Worm (Caenorhabditis elegans) whole organism, L2 larva: Measurements from ENCODE around the gene F32H5.1.

Source experiments
- C34F6.9 ChIP-seq: fragments of 150-350 bp; optimal IDR thresholded peaks from 2 replicates; lab custom pipeline; 2014; ENCODE audit warnings: missing biosample characterization, missing genetic modification characterization
- F13H6.1 ChIP-seq: sonication (generic microtip); optimal IDR thresholded peaks from 2 replicates; lab custom pipeline; 2016; ENCODE audit warnings: missing genetic modification characterization, missing compliant biosample characterization
- R02D3.7 ChIP-seq: fragments of 150-350 bp; optimal IDR thresholded peaks from 2 replicates; lab custom pipeline; 2014; ENCODE audit warnings: missing biosample characterization, missing genetic modification characterization
- Y55F3AM.14 ChIP-seq: fragments of 200-800 bp; sonication (Bioruptor generic); optimal IDR thresholded peaks from 2 replicates; lab custom pipeline; 2018; ENCODE audit warnings: mild to moderate bottlenecking, missing genetic modification characterization, missing compliant biosample characterization
- ZK546.5 ChIP-seq: sonication (generic microtip); optimal IDR thresholded peaks from 2 replicates; lab custom pipeline; 2017; ENCODE audit warnings: missing biosample characterization, missing genetic modification characterization
- alr-1 ChIP-seq: fragments of 150-350 bp; optimal IDR thresholded peaks from 2 replicates; lab custom pipeline; 2014; ENCODE audit warnings: missing biosample characterization, missing genetic modification characterization
- aly-2 ChIP-seq: fragments of 150-350 bp; optimal IDR thresholded peaks from 2 replicates; lab custom pipeline; 2014; ENCODE audit warnings: missing biosample characterization, missing genetic modification characterization
- blmp-1 ChIP-seq: sonication (generic microtip); optimal IDR thresholded peaks from 2 replicates; lab custom pipeline; 2017; ENCODE audit warnings: missing genetic modification characterization, mild to moderate bottlenecking, missing compliant biosample characterization, antibody characterized with exemption, moderate library complexity; ENCODE audit not compliant: insufficient read depth
- ceh-16 ChIP-seq: fragments of 150-350 bp; optimal IDR thresholded peaks from 2 replicates; lab custom pipeline; 2014; ENCODE audit warnings: missing biosample characterization, missing genetic modification characterization
- ceh-82 ChIP-seq: fragments of 150-350 bp; optimal IDR thresholded peaks from 2 replicates; lab custom pipeline; 2014; ENCODE audit warnings: missing biosample characterization, missing genetic modification characterization
- crh-2 ChIP-seq: sonication (generic microtip); optimal IDR thresholded peaks from 2 replicates; lab custom pipeline; 2017; ENCODE audit warnings: missing biosample characterization, missing genetic modification characterization
- egl-27 ChIP-seq: sonication (generic microtip); optimal IDR thresholded peaks from 3 replicates; lab custom pipeline; 2017; ENCODE audit warnings: missing biosample characterization, missing genetic modification reagents, missing genetic modification characterization
- elt-1 ChIP-seq: fragments of 150-350 bp; optimal IDR thresholded peaks from 2 replicates; lab custom pipeline; 2014; ENCODE audit warnings: missing biosample characterization, missing genetic modification characterization
- elt-3 ChIP-seq: sonication (generic microtip); optimal IDR thresholded peaks from 2 replicates; lab custom pipeline; 2017; ENCODE audit warnings: missing biosample characterization, missing genetic modification characterization
- fos-1 ChIP-seq: fragments of 150-350 bp; optimal IDR thresholded peaks from 2 replicates; lab custom pipeline; 2014; ENCODE audit warnings: missing biosample characterization, missing genetic modification characterization
- gmeb-1 ChIP-seq: fragments of 150-350 bp; optimal IDR thresholded peaks from 2 replicates; lab custom pipeline; 2014; ENCODE audit warnings: missing biosample characterization, missing genetic modification characterization
- lin-11 ChIP-seq: fragments of 150-350 bp; sonication (generic microtip); optimal IDR thresholded peaks from 2 replicates; lab custom pipeline; 2014; ENCODE audit warnings: missing biosample characterization, missing genetic modification characterization, inconsistent platforms, mixed read lengths
- lin-13 ChIP-seq: fragments of 150-350 bp; optimal IDR thresholded peaks from 2 replicates; lab custom pipeline; 2014; ENCODE audit warnings: missing biosample characterization, missing genetic modification reagents, missing genetic modification characterization
- lin-39 ChIP-seq: fragments of 150-350 bp; optimal IDR thresholded peaks from 2 replicates; lab custom pipeline; 2014; ENCODE audit warnings: missing biosample characterization, missing genetic modification reagents, missing genetic modification characterization
- lsy-2 ChIP-seq, 2 experiments: fragments of 150-350 bp in 1 of 2; sonication (generic microtip) in 1 of 2; optimal IDR thresholded peaks; 2 replicates each; lab custom pipeline; 2014 to 2017; ENCODE audit warnings: missing biosample characterization in 2 of 2, missing genetic modification characterization in 2 of 2
- mab-5 ChIP-seq: fragments of 150-350 bp; optimal IDR thresholded peaks from 2 replicates; lab custom pipeline; 2014; ENCODE audit warnings: missing biosample characterization, missing genetic modification characterization
- mdl-1 ChIP-seq, 2 experiments: fragments of 150-350 bp in 1 of 2; sonication (generic microtip) in 1 of 2; optimal IDR thresholded peaks; 2 replicates each; lab custom pipeline; 2017; ENCODE audit warnings: missing biosample characterization in 2 of 2, missing genetic modification characterization in 2 of 2
- nhr-10 ChIP-seq: sonication (generic microtip); optimal IDR thresholded peaks from 2 replicates; lab custom pipeline; 2017; ENCODE audit warnings: missing biosample characterization, missing genetic modification characterization
- nhr-11 ChIP-seq: fragments of 150-350 bp; optimal IDR thresholded peaks from 2 replicates; lab custom pipeline; 2014; ENCODE audit warnings: missing biosample characterization, missing genetic modification characterization
- nhr-21 ChIP-seq: fragments of 150-350 bp; optimal IDR thresholded peaks from 2 replicates; lab custom pipeline; 2014; ENCODE audit warnings: missing biosample characterization, missing genetic modification characterization
- nhr-23 ChIP-seq: fragments of 150-350 bp; optimal IDR thresholded peaks from 2 replicates; lab custom pipeline; 2014; ENCODE audit warnings: missing biosample characterization, missing genetic modification reagents, missing genetic modification characterization
- nhr-25 ChIP-seq: fragments of 150-350 bp; sonication (generic microtip); optimal IDR thresholded peaks from 3 replicates; lab custom pipeline; 2014; ENCODE audit warnings: missing biosample characterization, missing genetic modification characterization
- nhr-6 ChIP-seq: fragments of 150-350 bp; optimal IDR thresholded peaks from 2 replicates; lab custom pipeline; 2014; ENCODE audit warnings: missing biosample characterization, missing genetic modification characterization
- sem-4 ChIP-seq: fragments of 150-350 bp; optimal IDR thresholded peaks from 2 replicates; lab custom pipeline; 2014; ENCODE audit warnings: missing biosample characterization, missing genetic modification reagents, missing genetic modification characterization
- skn-1 ChIP-seq: sonication (generic microtip); optimal IDR thresholded peaks from 2 replicates; lab custom pipeline; 2017; ENCODE audit warnings: missing biosample characterization, missing genetic modification characterization
- sma-3 ChIP-seq: sonication (generic microtip); optimal IDR thresholded peaks from 2 replicates; lab custom pipeline; 2016; ENCODE audit warnings: missing genetic modification reagents, missing genetic modification characterization, missing compliant biosample characterization
- sma-9 ChIP-seq, 2 experiments: fragments of 150-350 bp in 1 of 2; sonication (generic microtip) in 1 of 2; optimal IDR thresholded peaks; 2 replicates each; lab custom pipeline; 2014 to 2016; ENCODE audit warnings: missing genetic modification characterization in 2 of 2, mild to moderate bottlenecking in 1 of 2, missing biosample characterization in 1 of 2, missing compliant biosample characterization in 1 of 2, missing genetic modification reagents in 1 of 2, moderate library complexity in 1 of 2
- unc-39 ChIP-seq: fragments of 150-350 bp; optimal IDR thresholded peaks from 2 replicates; lab custom pipeline; 2014; ENCODE audit warnings: missing biosample characterization, missing genetic modification characterization
- unc-55 ChIP-seq: fragments of 150-350 bp; sonication (generic microtip); optimal IDR thresholded peaks from 3 replicates; lab custom pipeline; 2014; ENCODE audit warnings: missing biosample characterization, missing genetic modification reagents, missing genetic modification characterization
- unc-62 ChIP-seq: fragments of 150-350 bp; optimal IDR thresholded peaks from 2 replicates; lab custom pipeline; 2014; ENCODE audit warnings: missing biosample characterization, missing genetic modification reagents, missing genetic modification characterization
- zag-1 ChIP-seq: fragments of 150-350 bp; optimal IDR thresholded peaks from 2 replicates; lab custom pipeline; 2014; ENCODE audit warnings: missing biosample characterization, missing genetic modification characterization
- ztf-1 ChIP-seq: fragments of 200-800 bp; sonication (Bioruptor generic); conservative IDR thresholded peaks from 2 replicates; pipeline ENCODE4 v1.3.6; 2022; ENCODE audit warnings: missing genetic modification characterization, missing compliant biosample characterization
- ztf-11 ChIP-seq: sonication (generic microtip); optimal IDR thresholded peaks from 2 replicates; lab custom pipeline; 2017; ENCODE audit warnings: missing biosample characterization, missing genetic modification characterization
- ztf-4 ChIP-seq: fragments of 150-350 bp; optimal IDR thresholded peaks from 2 replicates; lab custom pipeline; 2014; ENCODE audit warnings: missing biosample characterization, missing genetic modification characterization

F32H5.1 gene

ce11 chrV:13389454-13389853 lies 31.6 kb upstream of the F32H5.1 start:
- TF ChIP-seq ceh-82 (tag; lab: Kevin White, UChicago) (no peak), fos-1 (tag; lab: Kevin White, UChicago) (peak; percentile 38), egl-27 (peak; percentile 67), nhr-25 (tag; lab: Kevin White, UChicago) (peak; percentile 50), ztf-1 (no peak), blmp-1 (tag; lab: Kevin White, UChicago) (no peak), mab-5 (no peak), lin-11 (tag; lab: Kevin White, UChicago) (no peak), sma-9 (GFP tag; optimal IDR thresholded peaks at IDR 0.05; lab: Kevin White, UChicago) (peak; percentile 64), sma-9 (tag; optimal IDR thresholded peaks at IDR 0.05; lab: Kevin White, UChicago) (no peak), R02D3.7 (tag; lab: Kevin White, UChicago) (no peak), lsy-2 (tag; optimal IDR thresholded peaks at IDR 0.05; lab: Kevin White, UChicago) (peak in 1 of 2 experiments; percentile 2), nhr-21 (tag; lab: Kevin White, UChicago) (peak; percentile 64), sma-3 (GFP tag; lab: Kevin White, UChicago) (peak; percentile 74), crh-2 (tag; lab: Kevin White, UChicago) (peak; percentile 0), ceh-16 (peak; percentile 68), F13H6.1 (tag; lab: Kevin White, UChicago) (no peak)

DNA sequence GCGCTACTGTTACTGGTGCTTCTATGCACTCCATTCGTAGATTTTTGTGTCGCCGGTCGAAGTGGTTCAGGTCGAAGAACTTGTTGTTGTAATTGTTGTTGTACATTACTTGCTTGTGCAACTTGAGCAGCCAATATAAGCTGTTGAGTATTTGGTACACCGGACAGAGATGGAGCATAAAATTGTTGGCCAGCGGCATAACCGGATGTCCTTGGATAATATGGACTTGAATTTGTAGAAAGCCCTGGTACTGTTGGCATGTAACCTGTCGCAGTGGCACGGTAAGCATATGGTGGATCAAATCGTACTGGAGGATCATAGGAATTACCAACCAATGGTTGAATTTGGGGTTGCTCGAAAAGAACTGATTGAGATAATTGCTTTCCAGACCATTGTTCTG lies 31.1 kb upstream of the F32H5.1 start:
- TF ChIP-seq zag-1 (tag; lab: Kevin White, UChicago) (no peak), elt-3 (tag; lab: Kevin White, UChicago) (no peak), egl-27 (no peak), crh-2 (tag; lab: Kevin White, UChicago) (no peak)

DNA sequence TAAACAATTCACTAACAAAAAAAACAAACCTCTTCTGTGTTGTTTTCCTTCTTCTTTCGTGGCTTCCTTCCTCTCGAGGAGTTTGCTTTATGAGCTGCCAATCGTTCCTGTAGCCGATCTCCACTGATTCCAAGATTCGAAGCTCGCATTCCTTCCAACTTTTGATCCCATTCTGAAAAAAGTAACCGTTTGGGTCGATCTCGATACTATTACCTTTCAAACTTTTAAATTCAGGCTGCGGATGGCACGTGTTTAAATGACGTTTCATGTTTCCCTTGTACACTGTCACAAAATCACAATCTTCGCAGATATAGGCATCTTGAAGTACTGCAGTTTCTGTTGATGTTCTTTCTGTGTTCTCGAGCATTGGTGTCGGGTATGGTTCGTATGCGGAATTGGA lies 29.6 kb upstream of the F32H5.1 start:
- TF ChIP-seq ztf-4 (tag; lab: Kevin White, UChicago) (no peak), unc-55 (GFP tag; lab: Kevin White, UChicago) (no peak), unc-62 (GFP tag; lab: Kevin White, UChicago) (no peak), lin-39 (tag; lab: Kevin White, UChicago) (no peak), alr-1 (tag; lab: Kevin White, UChicago) (no peak), aly-2 (tag; lab: Kevin White, UChicago) (no peak), nhr-11 (no peak), nhr-23 (tag; lab: Kevin White, UChicago) (no peak), sem-4 (tag; lab: Kevin White, UChicago) (no peak)
- TF ChIP-seq, all 48 proteins: peak for 0

- no peak for TF ChIP-seq ztf-11 (tag; lab: Kevin White, UChicago)
- TF ChIP-seq, all 48 proteins: peak for 0
These were observed 28.0 kb upstream of the F32H5.1 start, which contains the start of gene gcy-34 for ce11 chrV:13385798-13386197. gcy-34 (minus strand) TSS chrV:13385898.

- TF ChIP-seq ztf-1 (no peak), sem-4 (tag; lab: Kevin White, UChicago) (no peak), Y55F3AM.14 (no peak), crh-2 (tag; lab: Kevin White, UChicago) (peak; percentile 21), elt-3 (tag; lab: Kevin White, UChicago) (no peak), gmeb-1 (tag; lab: Kevin White, UChicago) (peak; percentile 12), skn-1 (tag; lab: Kevin White, UChicago) (peak; percentile 23), fos-1 (tag; lab: Kevin White, UChicago) (peak; percentile 70)
These were observed 23.1 kb upstream of the F32H5.1 start, which contains the start of gene cpz-2 for ce11 chrV:13380980-13381379. cpz-2 (plus strand) TSS chrV:13381189.

ce11 chrV:13380178-13380577 lies 22.3 kb upstream of the F32H5.1 start, which contains the start of gene ifbp-1:
ifbp-1 (minus strand) TSS chrV:13380262.
- TF ChIP-seq nhr-6 (tag; lab: Kevin White, UChicago) (no peak), ztf-4 (tag; lab: Kevin White, UChicago) (peak; percentile 52), ceh-82 (tag; lab: Kevin White, UChicago) (no peak), ZK546.5 (no peak), nhr-10 (tag; lab: Kevin White, UChicago) (no peak), lin-13 (GFP tag; lab: Kevin White, UChicago) (peak; percentile 25), elt-3 (tag; lab: Kevin White, UChicago) (no peak), fos-1 (tag; lab: Kevin White, UChicago) (peak; percentile 45), lin-11 (tag; lab: Kevin White, UChicago) (no peak), unc-62 (GFP tag; lab: Kevin White, UChicago) (no peak), zag-1 (tag; lab: Kevin White, UChicago) (no peak), mdl-1 (tag; optimal IDR thresholded peaks at IDR 0.05; lab: Kevin White, UChicago) (peak; percentile 36 to 59), ztf-11 (tag; lab: Kevin White, UChicago) (no peak), lsy-2 (tag; optimal IDR thresholded peaks at IDR 0.05; lab: Kevin White, UChicago) (peak in 1 of 2 experiments; percentile 28), unc-39 (no peak), C34F6.9 (tag; lab: Kevin White, UChicago) (no peak), nhr-21 (tag; lab: Kevin White, UChicago) (peak; percentile 71), sma-9 (GFP tag; optimal IDR thresholded peaks at IDR 0.05; lab: Kevin White, UChicago) (peak; percentile 90), sma-9 (tag; optimal IDR thresholded peaks at IDR 0.05; lab: Kevin White, UChicago) (no peak), R02D3.7 (tag; lab: Kevin White, UChicago) (no peak), elt-1 (tag; lab: Kevin White, UChicago) (no peak), nhr-11 (no peak), F13H6.1 (tag; lab: Kevin White, UChicago) (peak; percentile 36), ztf-1 (no peak), aly-2 (tag; lab: Kevin White, UChicago) (no peak), egl-27 (peak; percentile 89), nhr-23 (tag; lab: Kevin White, UChicago) (no peak)
